Worm (Caenorhabditis elegans): ENCODE data around the gene C23G10.5.

C23G10.5 gene

DNA sequence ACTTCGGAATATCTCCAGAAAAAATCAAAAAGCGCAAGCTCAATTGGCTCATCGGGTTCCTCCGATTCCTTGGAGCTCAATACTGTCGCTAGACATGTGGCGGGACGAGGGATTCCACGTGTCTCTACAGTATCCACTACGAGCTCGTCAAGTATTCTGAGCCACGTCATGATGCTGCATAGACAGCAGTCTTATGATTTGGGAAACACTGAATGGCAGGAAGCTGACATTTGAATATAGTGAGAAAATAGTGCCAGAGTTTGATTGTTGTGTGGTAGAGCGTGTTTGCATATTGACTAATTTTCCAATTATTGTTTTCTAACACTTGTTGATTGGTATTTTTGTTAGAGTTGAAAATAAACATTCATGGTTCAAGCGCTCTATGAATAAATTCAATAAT lies 27.5 kb upstream of the C23G10.5 start:
- TF ChIP-seq nhr-67 (tag; optimal IDR thresholded peaks at IDR 0.05): no peak
- no peak for TF ChIP-seq hmg-11 (tag; optimal IDR thresholded peaks at IDR 0.05)
- no peak for TF ChIP-seq unc-39 (tag; optimal IDR thresholded peaks at IDR 0.05)
- TF ChIP-seq ama-1 (optimal IDR thresholded peaks at IDR 0.05): no peak
- no peak for TF ChIP-seq lsy-12 (tag; optimal IDR thresholded peaks at IDR 0.05)
- no peak for TF ChIP-seq daf-12 (tag; optimal IDR thresholded peaks at IDR 0.05)
- no peak for TF ChIP-seq nhr-43 (tag; optimal IDR thresholded peaks at IDR 0.05; ENCODE audit: poor library complexity, severe bottlenecking)
- no peak for TF ChIP-seq elt-2 (tag; optimal IDR thresholded peaks at IDR 0.05)
- TF ChIP-seq lin-39 (tag; optimal IDR thresholded peaks at IDR 0.05): no peak
- TF ChIP-seq ZK546.5 (tag; optimal IDR thresholded peaks at IDR 0.05): no peak
- TF ChIP-seq nhr-12 (tag; optimal IDR thresholded peaks at IDR 0.05): no peak
- TF ChIP-seq ceh-28 (tag; optimal IDR thresholded peaks at IDR 0.05): no peak
- TF ChIP-seq zag-1 (tag; optimal IDR thresholded peaks at IDR 0.05): no peak
- no peak for TF ChIP-seq elt-3 (tag; optimal IDR thresholded peaks at IDR 0.05)

DNA sequence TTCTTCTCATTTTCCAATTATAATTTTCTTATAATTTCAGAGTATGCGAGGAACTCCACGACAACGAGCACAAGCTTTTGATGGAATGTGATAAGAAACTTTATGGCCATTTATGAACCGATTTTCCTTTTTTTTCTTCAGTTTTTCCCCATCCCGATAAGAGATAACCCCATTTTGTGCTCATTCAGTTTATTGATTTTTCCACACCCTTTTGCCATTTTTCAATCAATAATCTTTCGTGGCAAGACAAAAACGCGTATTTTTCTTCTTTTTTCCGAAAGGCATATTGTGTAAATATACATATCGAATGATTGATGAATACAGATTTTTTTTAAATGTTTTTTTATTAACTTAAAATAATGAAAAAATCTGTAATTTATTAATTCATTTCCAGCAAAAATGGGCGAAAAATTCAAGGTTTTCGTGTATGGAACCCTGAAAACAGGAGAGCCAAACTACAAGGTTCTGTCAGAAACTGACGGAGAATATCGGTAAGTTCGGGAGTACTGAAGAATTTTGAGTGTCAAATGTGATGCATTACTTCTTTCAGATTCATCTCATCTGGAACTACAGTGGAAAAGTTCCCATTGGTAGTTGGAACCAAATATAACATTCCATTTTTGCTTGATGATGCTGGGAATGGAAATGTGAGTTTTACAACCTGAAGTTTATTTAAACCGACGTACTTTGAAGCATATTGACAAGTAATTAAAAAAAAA lies 26.5 kb upstream of the C23G10.5 start, which contains the start of gene F42A10.9:
Gene F42A10.9 (plus strand): TSS at position 321 of the 719 bp plus-strand sequence.
- peak; percentile 20 for TF ChIP-seq nhr-25 (tag; optimal IDR thresholded peaks at IDR 0.05)
- TF ChIP-seq elt-2 (tag; optimal IDR thresholded peaks at IDR 0.05): peak; percentile 68
- peak; percentile 17 for TF ChIP-seq pha-4 (tag; optimal IDR thresholded peaks at IDR 0.05)
- TF ChIP-seq ztf-4 (tag; optimal IDR thresholded peaks at IDR 0.05): peak; percentile 61
- TF ChIP-seq ama-1 (optimal IDR thresholded peaks at IDR 0.05): peak; percentile 88
- no peak for TF ChIP-seq egl-27 (tag; optimal IDR thresholded peaks at IDR 0.05)
- TF ChIP-seq elt-1 (tag; optimal IDR thresholded peaks at IDR 0.05): no peak
- TF ChIP-seq nhr-43 (tag; optimal IDR thresholded peaks at IDR 0.05; ENCODE audit: poor library complexity, severe bottlenecking): peak; percentile 9

DNA sequence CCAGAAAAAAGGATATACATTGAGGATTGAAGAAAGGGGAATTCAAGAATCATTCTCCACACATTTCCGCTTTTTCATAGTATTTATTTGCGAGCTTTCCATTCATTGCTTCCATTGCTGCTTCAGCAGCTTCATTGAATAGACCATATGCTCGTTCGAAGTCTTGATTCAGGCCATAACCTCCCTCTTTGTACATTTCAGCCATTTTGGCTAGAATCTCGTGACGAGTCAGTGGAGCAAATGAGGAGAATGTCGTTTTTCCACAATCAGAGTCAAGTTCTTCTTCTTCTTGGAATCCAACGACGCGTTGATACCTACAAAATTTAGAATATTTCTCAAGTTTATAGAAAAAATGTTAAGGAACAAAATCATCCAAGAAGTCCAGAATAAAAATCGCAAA lies 25.7 kb upstream of the C23G10.5 start:
- TF ChIP-seq ceh-16 (tag; optimal IDR thresholded peaks at IDR 0.05) (no peak), ama-1 (optimal IDR thresholded peaks at IDR 0.05) (peak; percentile 73)

DNA sequence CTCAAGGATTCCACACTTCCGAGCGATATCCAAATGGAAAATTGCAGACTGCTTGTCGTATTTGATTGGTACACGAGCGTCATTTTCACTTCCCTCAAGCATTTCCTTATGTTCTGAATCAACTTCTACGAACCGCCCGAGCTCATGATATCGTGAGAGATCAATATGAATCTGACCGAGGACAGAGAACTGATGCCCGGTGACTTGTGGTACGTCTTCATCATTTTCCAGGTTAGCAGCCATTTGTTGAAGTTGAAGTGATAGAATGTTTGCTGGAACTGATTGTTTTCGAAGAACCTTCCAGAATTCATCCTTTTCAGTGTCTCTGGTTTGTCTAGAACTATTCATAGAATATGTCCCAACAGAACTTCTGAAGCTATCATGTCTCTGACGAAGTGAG lies 24.3 kb upstream of the C23G10.5 start:
- no peak for TF ChIP-seq unc-62 (GFP tag; optimal IDR thresholded peaks at IDR 0.05)
- TF ChIP-seq pha-4 (tag; optimal IDR thresholded peaks at IDR 0.05): no peak

DNA sequence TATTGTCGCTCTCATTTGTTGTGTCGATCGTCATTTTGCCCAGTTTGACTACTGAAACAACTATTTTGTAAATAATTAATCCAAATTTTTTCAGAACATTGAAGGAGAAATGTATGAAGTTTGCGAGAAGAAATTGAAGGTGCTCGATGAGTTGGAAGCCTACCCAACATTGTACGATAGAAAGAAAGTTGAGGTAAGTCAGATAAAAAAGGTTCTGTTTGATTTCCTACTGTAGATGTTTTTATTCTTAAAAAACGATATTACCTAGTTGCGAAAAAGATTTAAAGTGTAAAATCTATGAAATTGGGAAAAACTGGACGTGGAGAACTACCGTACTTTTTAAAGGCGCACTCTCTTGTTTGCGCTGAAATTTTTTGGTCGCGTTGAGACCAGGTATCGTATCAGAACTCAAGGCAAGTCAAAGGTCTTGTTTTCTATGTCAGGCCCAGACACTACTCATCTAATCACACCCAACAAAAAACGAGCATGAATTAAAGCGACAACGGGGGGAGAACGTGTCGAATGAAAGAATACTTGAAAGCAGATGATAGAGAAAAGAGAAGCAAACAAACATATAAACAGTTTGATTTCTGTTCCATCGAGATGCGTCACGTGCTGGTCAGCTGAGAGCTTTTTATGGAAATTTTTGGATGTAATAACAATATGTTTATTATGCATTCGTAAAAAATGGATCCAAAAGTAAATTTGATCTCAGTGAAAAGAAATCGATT lies 22.2 kb upstream of the C23G10.5 start, which contains the start of gene efk-1:
Gene efk-1 (minus strand): TSS at position 51 of the 731 bp plus-strand sequence.
- peak; percentile 85 for TF ChIP-seq ama-1 (optimal IDR thresholded peaks at IDR 0.05)
- no peak for TF ChIP-seq zag-1 (tag; optimal IDR thresholded peaks at IDR 0.05)
- no peak for TF ChIP-seq nhr-11 (tag; optimal IDR thresholded peaks at IDR 0.05)
- peak; percentile 53 for TF ChIP-seq pha-4 (tag; optimal IDR thresholded peaks at IDR 0.05)
- TF ChIP-seq elt-2 (tag; optimal IDR thresholded peaks at IDR 0.05): peak; percentile 66
- TF ChIP-seq pqm-1 (tag; optimal IDR thresholded peaks at IDR 0.05): peak; percentile 77
- no peak for TF ChIP-seq hmg-11 (tag; optimal IDR thresholded peaks at IDR 0.05)

DNA sequence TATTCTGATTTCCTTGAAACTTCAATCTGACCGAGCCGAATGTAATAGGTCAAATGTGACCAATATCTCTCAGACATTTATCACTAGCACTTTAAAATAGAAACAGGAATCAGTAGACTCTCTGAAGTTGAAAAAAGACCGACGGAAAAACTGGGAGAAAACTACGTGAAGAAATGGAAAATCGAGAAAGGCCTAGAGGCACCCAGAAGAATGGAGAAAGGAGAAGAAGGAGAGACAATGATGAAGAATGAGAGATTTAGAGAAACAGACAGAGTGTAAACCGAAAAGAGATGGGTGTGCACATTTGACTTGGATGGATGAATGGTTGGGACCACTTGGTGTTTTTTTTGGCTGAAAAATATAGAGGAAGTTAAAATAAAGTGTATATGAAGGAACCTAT lies 20.9 kb upstream of the C23G10.5 start:
- TF ChIP-seq mdl-1 (tag; optimal IDR thresholded peaks at IDR 0.05) (no peak), nhr-43 (tag; optimal IDR thresholded peaks at IDR 0.05; ENCODE audit: poor library complexity, severe bottlenecking) (no peak), snpc-4 (tag; optimal IDR thresholded peaks at IDR 0.05) (peak; percentile 44), lin-15B (tag; optimal IDR thresholded peaks at IDR 0.05) (peak; percentile 19), ama-1 (optimal IDR thresholded peaks at IDR 0.05) (peak; percentile 45), elt-2 (tag; optimal IDR thresholded peaks at IDR 0.05) (peak; percentile 11), elt-1 (tag; optimal IDR thresholded peaks at IDR 0.05) (no peak), nhr-76 (tag; optimal IDR thresholded peaks at IDR 0.05) (no peak), lin-39 (tag; optimal IDR thresholded peaks at IDR 0.05) (peak; percentile 18), pha-4 (tag; optimal IDR thresholded peaks at IDR 0.05) (peak; percentile 1), hmg-11 (tag; optimal IDR thresholded peaks at IDR 0.05) (peak; percentile 43), nfya-1 (tag; optimal IDR thresholded peaks at IDR 0.05; ENCODE audit: insufficient read depth) (peak; percentile 65), nhr-11 (tag; optimal IDR thresholded peaks at IDR 0.05) (peak; percentile 36)

Data from whole organism, L3 larva.